Worm (Caenorhabditis elegans) whole organism, L3 larva: ENCODE results near the gene kin-4.

Source experiments
- aly-2 ChIP-seq: fragments of 150-350 bp; optimal IDR thresholded peaks from 2 replicates; lab custom pipeline; 2014; ENCODE audit warnings: missing biosample characterization, missing genetic modification characterization
- ama-1 ChIP-seq: fragments of 150-350 bp; optimal IDR thresholded peaks from 2 replicates; lab custom pipeline; 2018
- ceh-82 ChIP-seq: fragments of 150-350 bp; optimal IDR thresholded peaks from 2 replicates; lab custom pipeline; 2014; ENCODE audit warnings: missing biosample characterization, missing genetic modification characterization
- egl-5 ChIP-seq: fragments of 150-350 bp; optimal IDR thresholded peaks from 2 replicates; lab custom pipeline; 2017; ENCODE audit warnings: missing biosample characterization, missing genetic modification reagents, missing genetic modification characterization, inconsistent platforms
- elt-2 ChIP-seq: sonication (generic microtip); optimal IDR thresholded peaks from 2 replicates; lab custom pipeline; 2016; ENCODE audit warnings: missing genetic modification reagents, mild to moderate bottlenecking, missing genetic modification characterization, missing compliant biosample characterization
- elt-3 ChIP-seq, 3 experiments: fragments of 150-350 bp in 1 of 3; sonication (generic microtip) in 2 of 3; optimal IDR thresholded peaks; 2 replicates in 2 of 3; 4 replicates in 1 of 3; lab custom pipeline; 2014 to 2017; ENCODE audit warnings: missing biosample characterization in 3 of 3, missing genetic modification characterization in 3 of 3
- jun-1 ChIP-seq: fragments of 150-350 bp; optimal IDR thresholded peaks from 2 replicates; lab custom pipeline; 2014; ENCODE audit warnings: missing biosample characterization, missing genetic modification reagents, missing genetic modification characterization
- lsy-12 ChIP-seq: sonication (generic microtip); optimal IDR thresholded peaks from 2 replicates; lab custom pipeline; 2016; ENCODE audit warnings: mild to moderate bottlenecking, missing genetic modification characterization, missing compliant biosample characterization
- nhr-11 ChIP-seq: fragments of 150-350 bp; optimal IDR thresholded peaks from 2 replicates; lab custom pipeline; 2014; ENCODE audit warnings: missing biosample characterization, missing genetic modification characterization
- nhr-23 ChIP-seq: fragments of 150-350 bp; optimal IDR thresholded peaks from 2 replicates; lab custom pipeline; 2014; ENCODE audit warnings: missing biosample characterization, missing genetic modification reagents, missing genetic modification characterization
- nhr-237 ChIP-seq: fragments of 150-350 bp; optimal IDR thresholded peaks from 2 replicates; lab custom pipeline; 2014; ENCODE audit warnings: missing biosample characterization, missing genetic modification characterization
- nhr-25 ChIP-seq: sonication (generic microtip); optimal IDR thresholded peaks from 2 replicates; lab custom pipeline; 2017; ENCODE audit warnings: missing biosample characterization, missing genetic modification characterization
- unc-62 ChIP-seq: fragments of 150-350 bp; sonication (generic microtip); optimal IDR thresholded peaks from 4 replicates; lab custom pipeline; 2014; ENCODE audit warnings: missing biosample characterization, missing genetic modification reagents, missing genetic modification characterization

DNA sequence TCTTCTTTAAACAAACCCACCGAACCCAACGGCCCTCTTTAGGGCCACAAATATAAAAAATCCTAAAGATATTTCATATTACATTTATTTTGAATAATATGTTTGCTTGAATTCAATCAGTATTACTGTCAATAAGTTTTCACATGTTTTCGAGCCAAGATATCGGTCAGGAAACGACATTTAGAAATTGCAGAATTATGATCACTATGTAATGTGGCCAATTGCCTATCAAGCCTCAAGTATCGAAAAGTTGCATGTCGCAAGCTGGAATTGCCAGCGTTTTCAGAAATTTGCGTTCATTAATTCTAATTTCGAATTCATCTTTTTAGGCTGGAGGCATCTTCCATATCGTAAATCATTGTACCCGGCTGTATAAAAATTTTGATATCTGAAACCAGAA, 24.1 kb upstream of the kin-4 start:
- TF ChIP-seq nhr-237 (tag; lab: Kevin White, UChicago) = no peak
- TF ChIP-seq elt-2 (tag; lab: Kevin White, UChicago) = no peak
- TF ChIP-seq lsy-12 (tag; lab: Kevin White, UChicago) = no peak
- TF ChIP-seq elt-3 (tag; optimal IDR thresholded peaks at IDR 0.05; lab: Kevin White, UChicago) = no peak
- TF ChIP-seq unc-62 (GFP tag; lab: Kevin White, UChicago) = no peak
- TF ChIP-seq ceh-82 (tag; lab: Kevin White, UChicago) = no peak
- TF ChIP-seq ama-1 = no peak
- no peak for TF ChIP-seq nhr-11
- no peak for TF ChIP-seq jun-1 (tag; lab: Kevin White, UChicago)
- no peak for TF ChIP-seq egl-5 (tag; lab: Kevin White, UChicago)
- TF ChIP-seq aly-2 (tag; lab: Kevin White, UChicago) = no peak
- TF ChIP-seq nhr-23 (tag; lab: Kevin White, UChicago) = no peak
- TF ChIP-seq nhr-25 (tag; lab: Kevin White, UChicago) = no peak
